Fruit fly (Drosophila melanogaster) whole organism, embryonic: ENCODE data around the gene CG5846.
A peak's percentile ranks its signal among the peaks of the same experiment; 100 is the strongest.

Experiments
- Antp ChIP-seq: fragments of 200-800 bp; sonication (Bioruptor generic); optimal IDR thresholded peaks from 3 replicates; lab custom pipeline; 2016; ENCODE audit warnings: missing biosample characterization, missing genetic modification characterization
- B-H2 ChIP-seq: fragments of 200-800 bp; sonication (Bioruptor generic); optimal IDR thresholded peaks from 2 replicates; lab custom pipeline; 2018; ENCODE audit warnings: missing biosample characterization, mild to moderate bottlenecking, missing genetic modification characterization
- CG10431 ChIP-seq: fragments of 200-800 bp; sonication (Bioruptor generic); optimal IDR thresholded peaks from 3 replicates; lab custom pipeline; 2018; ENCODE audit warnings: missing biosample characterization, mild to moderate bottlenecking, missing genetic modification characterization
- CG10654 ChIP-seq: fragments of 200-800 bp; sonication (Bioruptor generic); optimal IDR thresholded peaks from 2 replicates; lab custom pipeline; 2016; ENCODE audit warnings: missing biosample characterization, missing genetic modification characterization
- CG11504 ChIP-seq: fragments of 200-800 bp; sonication (Bioruptor generic); optimal IDR thresholded peaks from 3 replicates; lab custom pipeline; 2019; ENCODE audit warnings: missing biosample characterization, mild to moderate bottlenecking, missing genetic modification characterization, moderate library complexity
- CG11723 ChIP-seq: fragments of 200-800 bp; sonication (Bioruptor generic); optimal IDR thresholded peaks from 2 replicates; lab custom pipeline; 2017; ENCODE audit warnings: missing biosample characterization, mild to moderate bottlenecking, missing genetic modification characterization
- CG17361 ChIP-seq: fragments of 200-800 bp; sonication (Bioruptor generic); IDR thresholded peaks from 3 replicates; pipeline ENCODE4 v1.3.6; 2022; ENCODE audit warnings: missing biosample characterization, missing genetic modification characterization
- CG17912 ChIP-seq: fragments of 200-800 bp; sonication (Bioruptor generic); optimal IDR thresholded peaks from 2 replicates; lab custom pipeline; 2018; ENCODE audit warnings: missing biosample characterization, mild to moderate bottlenecking, missing genetic modification characterization
- CG18764 ChIP-seq: fragments of 200-800 bp; sonication (Bioruptor generic); optimal IDR thresholded peaks from 3 replicates; lab custom pipeline; 2016; ENCODE audit warnings: missing biosample characterization, missing genetic modification characterization
- CG2712 ChIP-seq: fragments of 200-800 bp; optimal IDR thresholded peaks from 3 replicates; lab custom pipeline; 2019; ENCODE audit warnings: missing biosample characterization, mild to moderate bottlenecking, missing genetic modification characterization, moderate library complexity
- CG31224 ChIP-seq: fragments of 200-800 bp; sonication (Bioruptor generic); IDR thresholded peaks from 2 replicates; pipeline ENCODE4 v1.3.6; 2022; ENCODE audit warnings: missing biosample characterization, missing genetic modification characterization
- CG31388 ChIP-seq: fragments of 200-800 bp; sonication (Bioruptor generic); optimal IDR thresholded peaks from 2 replicates; lab custom pipeline; 2016; ENCODE audit warnings: missing biosample characterization, missing genetic modification characterization
- CG42726 ChIP-seq: fragments of 200-800 bp; sonication (Bioruptor generic); IDR thresholded peaks from 2 replicates; pipeline ENCODE4 v1.3.6; 2022; ENCODE audit warnings: missing biosample characterization, missing genetic modification characterization; ENCODE audit not compliant: partially characterized antibody
- CG4328 ChIP-seq: fragments of 200-800 bp; sonication (Bioruptor generic); optimal IDR thresholded peaks from 3 replicates; lab custom pipeline; 2017; ENCODE audit warnings: missing biosample characterization, missing genetic modification reagents, missing genetic modification characterization
- CG4820 ChIP-seq: fragments of 200-800 bp; sonication (Bioruptor generic); optimal IDR thresholded peaks from 3 replicates; lab custom pipeline; 2016; ENCODE audit warnings: missing biosample characterization, missing genetic modification characterization
- CG5180 ChIP-seq: fragments of 200-800 bp; sonication (Bioruptor generic); optimal IDR thresholded peaks from 3 replicates; lab custom pipeline; 2017; ENCODE audit warnings: missing biosample characterization, missing genetic modification characterization, mild to moderate bottlenecking, moderate library complexity, missing genetic modification reagents
- CG5953 ChIP-seq: fragments of 200-800 bp; sonication (Bioruptor generic); IDR thresholded peaks from 2 replicates; pipeline ENCODE4 v1.3.6; 2022; ENCODE audit warnings: missing biosample characterization, missing genetic modification characterization
- CG7963 ChIP-seq: fragments of 200-800 bp; sonication (Bioruptor generic); IDR thresholded peaks from 3 replicates; pipeline ENCODE4 v1.3.6; 2022; ENCODE audit warnings: missing biosample characterization, missing genetic modification characterization; ENCODE audit not compliant: partially characterized antibody
- CG7987 ChIP-seq: fragments of 200-800 bp; sonication (Bioruptor generic); optimal IDR thresholded peaks from 2 replicates; lab custom pipeline; 2018; ENCODE audit warnings: missing biosample characterization, mild to moderate bottlenecking, missing genetic modification characterization, moderate library complexity
- CG8388 ChIP-seq: fragments of 200-800 bp; sonication (Bioruptor generic); optimal IDR thresholded peaks from 2 replicates; lab custom pipeline; 2019; ENCODE audit warnings: missing biosample characterization, mild to moderate bottlenecking, missing genetic modification characterization, moderate library complexity
- CG9609 ChIP-seq: fragments of 200-800 bp; sonication (Bioruptor generic); optimal IDR thresholded peaks from 3 replicates; lab custom pipeline; 2016; ENCODE audit warnings: missing biosample characterization, missing genetic modification characterization
- CG9797 ChIP-seq: fragments of 200-800 bp; sonication (Bioruptor generic); optimal IDR thresholded peaks from 3 replicates; lab custom pipeline; 2018; ENCODE audit warnings: missing biosample characterization, mild to moderate bottlenecking, missing genetic modification characterization
- Dek ChIP-seq: fragments of 200-800 bp; sonication (Bioruptor generic); optimal IDR thresholded peaks from 3 replicates; lab custom pipeline; 2019; ENCODE audit warnings: missing biosample characterization, mild to moderate bottlenecking, missing genetic modification characterization, moderate library complexity
- Dll ChIP-seq: fragments of 200-800 bp; sonication (Bioruptor generic); IDR thresholded peaks from 4 replicates; pipeline ENCODE4 v1.3.6; 2022; ENCODE audit warnings: missing biosample characterization, missing genetic modification characterization; ENCODE audit not compliant: partially characterized antibody
- Dp ChIP-seq: fragments of 200-800 bp; sonication (Bioruptor generic); optimal IDR thresholded peaks from 2 replicates; lab custom pipeline; 2018; ENCODE audit warnings: missing biosample characterization, mild to moderate bottlenecking, missing genetic modification characterization, moderate library complexity
- E2f1 ChIP-seq: fragments of 200-800 bp; sonication (Bioruptor generic); IDR thresholded peaks from 2 replicates; pipeline ENCODE4 v1.3.6; 2022; ENCODE audit warnings: missing biosample characterization, missing genetic modification characterization
- GATAe ChIP-seq: fragments of 200-800 bp; sonication (Bioruptor generic); conservative IDR thresholded peaks from 2 replicates; pipeline ENCODE4 v1.3.6; 2022; ENCODE audit warnings: missing biosample characterization, missing genetic modification characterization
- MESR4 ChIP-seq: fragments of 200-800 bp; sonication (Bioruptor generic); optimal IDR thresholded peaks from 2 replicates; lab custom pipeline; 2018; ENCODE audit warnings: missing biosample characterization, mild to moderate bottlenecking, missing genetic modification characterization, moderate library complexity
- Med ChIP-seq: fragments of 200-800 bp; sonication (Bioruptor generic); peaks from one replicate; lab custom pipeline; 2016; ENCODE audit warnings: missing biosample characterization, missing genetic modification characterization, mild to moderate bottlenecking, inconsistent platforms, moderate library complexity
- Nf-YA ChIP-seq: fragments of 200-800 bp; sonication (Bioruptor generic); IDR thresholded peaks from 2 replicates; pipeline ENCODE4 v1.3.6; 2022; ENCODE audit warnings: missing biosample characterization, missing genetic modification characterization
- Sry-δ ChIP-seq: fragments of 200-800 bp; sonication (Bioruptor generic); optimal IDR thresholded peaks from 2 replicates; lab custom pipeline; 2016; ENCODE audit warnings: missing biosample characterization, missing genetic modification characterization
- ac ChIP-seq: fragments of 200-800 bp; sonication (Bioruptor generic); optimal IDR thresholded peaks from 3 replicates; lab custom pipeline; 2017; ENCODE audit warnings: missing biosample characterization, mild to moderate bottlenecking, missing genetic modification characterization
- caup ChIP-seq: fragments of 200-800 bp; sonication (Bioruptor generic); optimal IDR thresholded peaks from 3 replicates; lab custom pipeline; 2017; ENCODE audit warnings: missing biosample characterization, mild to moderate bottlenecking, missing genetic modification characterization, moderate library complexity; ENCODE audit not compliant: severe bottlenecking
- croc ChIP-seq: fragments of 200-800 bp; sonication (Bioruptor generic); conservative IDR thresholded peaks from 3 replicates; pipeline ENCODE4 v1.3.6; 2022; ENCODE audit warnings: missing biosample characterization, missing genetic modification characterization
- cwo ChIP-seq: fragments of 200-800 bp; sonication (Bioruptor generic); optimal IDR thresholded peaks from 3 replicates; lab custom pipeline; 2017; ENCODE audit warnings: missing biosample characterization, missing genetic modification characterization, mild to moderate bottlenecking, moderate library complexity, missing genetic modification reagents
- emc ChIP-seq: fragments of 200-800 bp; sonication (Bioruptor generic); optimal IDR thresholded peaks from 2 replicates; lab custom pipeline; 2016; ENCODE audit warnings: missing biosample characterization, missing genetic modification characterization
- eve ChIP-seq, 2 experiments: fragments of >200 bp; optimal IDR thresholded peaks; 2 replicates each; lab custom pipeline; 2017; ENCODE audit warnings: missing biosample characterization in 2 of 2, missing genetic modification characterization in 2 of 2
- gsb ChIP-seq: fragments of 200-800 bp; sonication (Bioruptor generic); IDR thresholded peaks from 2 replicates; pipeline ENCODE4 v1.3.6; 2022; ENCODE audit warnings: missing biosample characterization, missing genetic modification characterization
- insv ChIP-seq, 2 experiments: fragments of 200-800 bp; sonication (Bioruptor generic); optimal IDR thresholded peaks; 3 replicates each; lab custom pipeline; 2016 to 2018; ENCODE audit warnings: missing biosample characterization in 2 of 2, missing genetic modification characterization in 2 of 2
- knrl ChIP-seq: fragments of 200-800 bp; sonication (Bioruptor generic); IDR thresholded peaks from 3 replicates; pipeline ENCODE4 v1.3.6; 2022; ENCODE audit warnings: missing biosample characterization, missing genetic modification characterization; ENCODE audit not compliant: partially characterized antibody
- mam ChIP-seq: fragments of 200-800 bp; sonication (Bioruptor generic); optimal IDR thresholded peaks from 3 replicates; lab custom pipeline; 2016; ENCODE audit warnings: missing biosample characterization, missing genetic modification characterization
- org-1 ChIP-seq: fragments of 200-800 bp; sonication (Bioruptor generic); optimal IDR thresholded peaks from 2 replicates; lab custom pipeline; 2017; ENCODE audit warnings: missing biosample characterization, missing genetic modification characterization
- p53 ChIP-seq: fragments of 200-800 bp; sonication (Bioruptor generic); optimal IDR thresholded peaks from 2 replicates; lab custom pipeline; 2016; ENCODE audit warnings: missing biosample characterization, missing genetic modification characterization
- repo ChIP-seq: fragments of 200-800 bp; sonication (Bioruptor generic); optimal IDR thresholded peaks from 2 replicates; lab custom pipeline; 2016; ENCODE audit warnings: missing biosample characterization, missing genetic modification characterization
- sisA ChIP-seq: fragments of 200-800 bp; sonication (Bioruptor generic); IDR thresholded peaks from 2 replicates; pipeline ENCODE4 v1.3.6; 2022; ENCODE audit warnings: missing biosample characterization, missing genetic modification characterization
- sr ChIP-seq: fragments of 200-800 bp; sonication (Bioruptor generic); IDR thresholded peaks from 3 replicates; pipeline ENCODE4 v1.3.6; 2022; ENCODE audit warnings: missing biosample characterization, missing genetic modification characterization
- wdn ChIP-seq: fragments of 200-800 bp; sonication (Bioruptor generic); IDR thresholded peaks from 2 replicates; pipeline ENCODE4 v1.3.6; 2022; ENCODE audit warnings: missing biosample characterization, missing genetic modification characterization
- zf30C ChIP-seq: fragments of 200-800 bp; sonication (Bioruptor generic); optimal IDR thresholded peaks from 3 replicates; lab custom pipeline; 2018; ENCODE audit warnings: missing biosample characterization, mild to moderate bottlenecking, missing genetic modification characterization

CG5846 gene

dm6 chr2L:9966983-9967737, 10.1 kb upstream of the CG5846 start, which contains the start of the genes Dref and RpL13 (continued):
- TF ChIP-seq p53 (peak; percentile 73), CG18764 (GFP tag; lab: Kevin White, UChicago) (peak; percentile 68), CG42726 (GFP tag; lab: Robert Waterston, UW) (no peak), caup (GFP tag; lab: Kevin White, UChicago) (peak; percentile 97), CG8388 (GFP tag; lab: Kevin White, UChicago) (peak; percentile 76), knrl (peak; percentile 81), gsb (no peak), CG31388 (GFP tag; lab: Kevin White, UChicago) (peak; percentile 3), Dll (GFP tag; lab: Robert Waterston, UW) (peak; percentile 88), emc (GFP tag; lab: Kevin White, UChicago) (peak; percentile 79), CG11504 (tag; lab: Kevin White, UChicago) (no peak), cwo (GFP tag; lab: Kevin White, UChicago) (peak; percentile 81), eve (GFP tag; optimal IDR thresholded peaks at IDR 0.05; lab: Kevin White, UChicago) (no peak), CG5180 (GFP tag; lab: Kevin White, UChicago) (peak; percentile 83), GATAe (GFP tag; lab: Robert Waterston, UW) (peak; percentile 28; the same call in 1 of the 2 replicates), CG2712 (tag; lab: Kevin White, UChicago) (peak; percentile 85), insv (GFP tag; optimal IDR thresholded peaks at IDR 0.05; lab: Kevin White, UChicago) (peak in 1 of 2 experiments; percentile 79), CG10431 (GFP tag; lab: Kevin White, UChicago) (peak; percentile 94), B-H2 (GFP tag; lab: Kevin White, UChicago) (peak; percentile 93), org-1 (GFP tag; lab: Kevin White, UChicago) (peak; percentile 91), sr (peak; percentile 85; the same call in 2 of the 3 replicates), CG31224 (peak; percentile 68), CG5953 (GFP tag; lab: Robert Waterston, UW) (peak; percentile 73), CG9609 (GFP tag; lab: Kevin White, UChicago) (peak; percentile 72), wdn (peak; percentile 75), CG11723 (GFP tag; lab: Kevin White, UChicago) (peak; percentile 91), Antp (GFP tag; lab: Kevin White, UChicago) (peak; percentile 85), Sry-δ (GFP tag; lab: Kevin White, UChicago) (peak; percentile 92), CG4820 (GFP tag; lab: Kevin White, UChicago) (peak; percentile 54), repo (GFP tag; lab: Kevin White, UChicago) (peak; percentile 58), CG7987 (GFP tag; lab: Kevin White, UChicago) (peak; percentile 99), E2f1 (GFP tag; lab: Robert Waterston, UW) (peak; percentile 67), CG7963 (GFP tag; lab: Robert Waterston, UW) (peak; percentile 66; the same call in 1 of the 3 replicates), mam (GFP tag; lab: Kevin White, UChicago) (peak; percentile 84), Dp (GFP tag; lab: Kevin White, UChicago) (peak; percentile 73), CG17912 (peak; percentile 96), CG10654 (GFP tag; lab: Kevin White, UChicago) (peak; percentile 79), Dek (tag; lab: Kevin White, UChicago) (no peak), zf30C (GFP tag; lab: Kevin White, UChicago) (peak; percentile 63), ac (peak; percentile 73), croc (GFP tag; lab: Robert Waterston, UW) (peak; percentile 20; the same call in 1 of the 3 replicates), MESR4 (peak; percentile 98), CG4328 (peak; percentile 95), Med (peak; percentile 99), CG17361 (peak; percentile 90), sisA (GFP tag; lab: Robert Waterston, UW) (0 out of 2 replicates have a peak, but pooled peaks have one; percentile 19), Nf-YA (GFP tag; lab: Robert Waterston, UW) (peak; percentile 72), CG9797 (peak; percentile 65)
